Fruit fly (Drosophila melanogaster): Measurements from ENCODE around the gene 5PtaseI.
A peak's percentile ranks its signal among the peaks of the same experiment; 100 is the strongest.

5PtaseI gene

DNA sequence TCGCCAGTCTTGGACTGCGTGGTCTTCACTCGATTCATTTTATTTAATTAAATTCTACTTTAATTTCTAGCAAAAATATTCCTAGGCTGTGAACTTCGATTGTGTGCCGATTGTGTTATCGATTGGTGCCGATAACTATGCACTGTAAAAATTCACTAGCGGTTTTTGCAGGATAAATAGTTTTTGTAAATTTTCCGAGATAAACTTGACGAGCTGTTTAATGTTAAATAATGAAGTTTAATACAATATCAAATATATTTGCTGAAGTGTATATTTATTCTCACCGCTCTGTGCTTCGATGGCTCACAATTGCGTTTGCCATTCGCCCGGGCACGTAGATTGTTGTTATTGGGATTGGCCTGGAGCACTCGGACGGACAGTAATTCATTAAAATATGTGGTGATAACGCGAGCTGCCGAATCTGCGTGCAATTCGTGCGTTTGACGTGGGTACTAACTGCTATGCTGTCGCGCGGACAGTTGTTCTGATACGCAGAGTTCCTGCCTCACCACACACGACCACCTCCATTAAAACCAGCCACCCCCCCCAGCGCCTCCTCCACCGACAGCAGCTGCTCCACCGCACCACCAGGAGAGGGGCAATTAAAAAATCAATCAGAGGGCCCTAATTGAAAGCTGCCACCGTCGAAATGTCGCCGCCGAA lies 19.9 kb downstream of the 5PtaseI start, which contains the start of the genes EMC6 and Hr96 (continued):
- peak; percentile 76 for TF ChIP-seq Sry-δ (GFP tag; optimal IDR thresholded peaks at IDR 0.05)
- TF ChIP-seq Vsx1 (GFP tag; optimal IDR thresholded peaks at IDR 0.05) = peak; percentile 92
- TF ChIP-seq cas (GFP tag; IDR thresholded peaks at IDR 0.05) = peak; percentile 87
- TF ChIP-seq Nf-YB (GFP tag; optimal IDR thresholded peaks at IDR 0.05) = peak; percentile 81
- peak; percentile 78 for TF ChIP-seq toy (GFP tag; IDR thresholded peaks at IDR 0.05)
- TF ChIP-seq D19A (tag; optimal IDR thresholded peaks at IDR 0.05) = no peak
- peak; percentile 87 for TF ChIP-seq CG4328 (GFP tag; optimal IDR thresholded peaks at IDR 0.05)
- TF ChIP-seq Bgb (GFP tag; IDR thresholded peaks at IDR 0.05; ENCODE audit: partially characterized antibody) = peak; percentile 76
- TF ChIP-seq Deaf1 (tag; optimal IDR thresholded peaks at IDR 0.05) = peak; percentile 79
- peak; percentile 97 for TF ChIP-seq CG2120 (GFP tag; optimal IDR thresholded peaks at IDR 0.05)
- peak; percentile 74 for TF ChIP-seq CG16813 (GFP tag; IDR thresholded peaks at IDR 0.05; ENCODE audit: partially characterized antibody)
- peak; percentile 73 for TF ChIP-seq Hand (GFP tag; optimal IDR thresholded peaks at IDR 0.05)
- TF ChIP-seq CG32532 (GFP tag; IDR thresholded peaks at IDR 0.05) = peak; percentile 97
- peak; percentile 86 for TF ChIP-seq Optix (GFP tag; IDR thresholded peaks at IDR 0.05)
- peak in 1 of 3 experiments; percentile 90 for TF ChIP-seq lola (GFP tag; optimal IDR thresholded peaks at IDR 0.05)
- TF ChIP-seq Xbp1 (GFP tag; optimal IDR thresholded peaks at IDR 0.05) = peak; percentile 96
- TF ChIP-seq exex (tag; optimal IDR thresholded peaks at IDR 0.05) = peak; percentile 85
- TF ChIP-seq CG8944 (GFP tag; optimal IDR thresholded peaks at IDR 0.05) = peak; percentile 91
- peak; percentile 90 for TF ChIP-seq CG33213 (GFP tag; optimal IDR thresholded peaks at IDR 0.05)
- TF ChIP-seq lbe (GFP tag; optimal IDR thresholded peaks at IDR 0.05) = peak; percentile 92
- TF ChIP-seq CG8388 (GFP tag; optimal IDR thresholded peaks at IDR 0.05) = peak; percentile 87
- peak; percentile 59 for TF ChIP-seq CG9797 (GFP tag; optimal IDR thresholded peaks at IDR 0.05)
- TF ChIP-seq Elba2 (GFP tag; optimal IDR thresholded peaks at IDR 0.05) = peak; percentile 78
- peak; percentile 63 for TF ChIP-seq amos (GFP tag; IDR thresholded peaks at IDR 0.05; ENCODE audit: partially characterized antibody)
- TF ChIP-seq Oaz (GFP tag; IDR thresholded peaks at IDR 0.05) = peak; percentile 93
- peak; percentile 89 for TF ChIP-seq luna (GFP tag; optimal IDR thresholded peaks at IDR 0.05)
- TF ChIP-seq CG2889 (GFP tag; IDR thresholded peaks at IDR 0.05) = peak; percentile 85
- TF ChIP-seq NK7.1 (GFP tag; optimal IDR thresholded peaks at IDR 0.05) = peak; percentile 84
- peak; percentile 92 for TF ChIP-seq CG7786 (GFP tag; optimal IDR thresholded peaks at IDR 0.05)
- TF ChIP-seq vnd (GFP tag; IDR thresholded peaks at IDR 0.05; ENCODE audit: partially characterized antibody) = peak; percentile 60; the same call in 2 of the 3 replicates
- peak; percentile 86 for TF ChIP-seq disco-r (GFP tag; optimal IDR thresholded peaks at IDR 0.05)
- peak; percentile 93 for TF ChIP-seq Camta (GFP tag; optimal IDR thresholded peaks at IDR 0.05)
- TF ChIP-seq Hr51 (GFP tag; optimal IDR thresholded peaks at IDR 0.05) = peak; percentile 91 to 94
- TF ChIP-seq ac (GFP tag; optimal IDR thresholded peaks at IDR 0.05) = peak; percentile 77
- TF ChIP-seq Dref (GFP tag; IDR thresholded peaks at IDR 0.05) = peak; percentile 85
- TF ChIP-seq Sox100B (GFP tag; optimal IDR thresholded peaks at IDR 0.05) = no peak
- peak; percentile 95 for TF ChIP-seq CG4424 (GFP tag; optimal IDR thresholded peaks at IDR 0.05)
- TF ChIP-seq CG6175 (GFP tag; IDR thresholded peaks at IDR 0.05) = peak; percentile 87
- peak; percentile 88 for TF ChIP-seq klu (GFP tag; IDR thresholded peaks at IDR 0.05)
- peak; percentile 93 for TF ChIP-seq H15 (GFP tag; IDR thresholded peaks at IDR 0.05)
- peak; percentile 92 for TF ChIP-seq CG13296 (GFP tag; optimal IDR thresholded peaks at IDR 0.05)
- peak; percentile 86 for TF ChIP-seq danr (GFP tag; IDR thresholded peaks at IDR 0.05)
- TF ChIP-seq Pdp1 (GFP tag; optimal IDR thresholded peaks at IDR 0.05) = peak; percentile 93 to 94
- TF ChIP-seq fd96Cb (tag; optimal IDR thresholded peaks at IDR 0.05) = peak; percentile 91
- peak; percentile 94 for TF ChIP-seq caup (GFP tag; optimal IDR thresholded peaks at IDR 0.05; ENCODE audit: severe bottlenecking)
- no peak for TF ChIP-seq cad (GFP tag; optimal IDR thresholded peaks at IDR 0.05)
- peak; percentile 71 for TF ChIP-seq CG9437 (GFP tag; optimal IDR thresholded peaks at IDR 0.05)
- peak; percentile 91 for TF ChIP-seq Mes4 (GFP tag; optimal IDR thresholded peaks at IDR 0.05)
- TF ChIP-seq gro (GFP tag; optimal IDR thresholded peaks at IDR 0.05) = no peak
